Worm (Caenorhabditis elegans) whole organism, young adult: ENCODE data around the gene flp-4.
A peak's percentile ranks its signal among the peaks of the same experiment; 100 is the strongest.

ENCODE experiments used
- B0261.1 ChIP-seq: sonication (generic microtip); optimal IDR thresholded peaks from 2 replicates; lab custom pipeline; 2016; ENCODE audit warnings: mild to moderate bottlenecking, missing genetic modification characterization, moderate library complexity, missing compliant biosample characterization
- F10E7.11 ChIP-seq: sonication (generic microtip); optimal IDR thresholded peaks from 2 replicates; lab custom pipeline; 2017; ENCODE audit warnings: mild to moderate bottlenecking, missing genetic modification characterization, moderate library complexity, missing compliant biosample characterization
- F55B11.4 ChIP-seq: sonication (generic microtip); optimal IDR thresholded peaks from 2 replicates; lab custom pipeline; 2016; ENCODE audit warnings: missing compliant biosample characterization, missing genetic modification characterization, borderline replicate concordance; ENCODE audit not compliant: insufficient read depth
- Y53G8AR.9 ChIP-seq: fragments of 200-800 bp; sonication (Bioruptor generic); conservative IDR thresholded peaks from 2 replicates; pipeline ENCODE4 v1.3.6; 2022; ENCODE audit warnings: missing genetic modification reagents, missing genetic modification characterization, missing compliant biosample characterization
- Y79H2A.3 ChIP-seq: fragments of 200-800 bp; sonication (Bioruptor generic); conservative IDR thresholded peaks from 2 replicates; pipeline ENCODE4 v1.3.6; 2022; ENCODE audit warnings: missing genetic modification reagents, missing genetic modification characterization, missing compliant biosample characterization
- ZK185.1 ChIP-seq: sonication (generic microtip); optimal IDR thresholded peaks from 2 replicates; lab custom pipeline; 2016; ENCODE audit warnings: mild to moderate bottlenecking, missing genetic modification characterization, missing compliant biosample characterization; ENCODE audit not compliant: poor library complexity, severe bottlenecking
- attf-5 ChIP-seq: fragments of 200-800 bp; sonication (Bioruptor generic); optimal IDR thresholded peaks from 2 replicates; lab custom pipeline; 2018; ENCODE audit warnings: mild to moderate bottlenecking, missing genetic modification characterization, missing compliant biosample characterization
- ccch-3 ChIP-seq: fragments of 200-800 bp; sonication (Bioruptor generic); optimal IDR thresholded peaks from 2 replicates; lab custom pipeline; 2018; ENCODE audit warnings: mild to moderate bottlenecking, missing genetic modification characterization, missing compliant biosample characterization
- cebp-1 ChIP-seq, 2 experiments: fragments of 200-800 bp in 1 of 2; sonication (Bioruptor generic) in 1 of 2; sonication (generic microtip) in 1 of 2; IDR thresholded peaks in 1 of 2; optimal IDR thresholded peaks in 1 of 2; 2 replicates each; pipeline versions ENCODE4 v1.3.6 to Lab custom; 2017 to 2022; ENCODE audit warnings: missing compliant biosample characterization in 2 of 2, missing genetic modification characterization in 2 of 2, mild to moderate bottlenecking in 1 of 2, missing genetic modification reagents in 1 of 2, moderate library complexity in 1 of 2
- ceh-27 ChIP-seq: fragments of 200-800 bp; sonication (Bioruptor generic); optimal IDR thresholded peaks from 2 replicates; lab custom pipeline; 2018; ENCODE audit warnings: mild to moderate bottlenecking, missing genetic modification characterization, moderate library complexity, missing compliant biosample characterization
- ceh-40 ChIP-seq: fragments of 200-800 bp; sonication (Bioruptor generic); IDR thresholded peaks from 2 replicates; pipeline ENCODE4 v1.3.6; 2022; ENCODE audit warnings: missing genetic modification characterization, missing compliant biosample characterization
- egl-18 ChIP-seq: fragments of 200-800 bp; sonication (Bioruptor generic); IDR thresholded peaks from 2 replicates; pipeline ENCODE4 v1.3.6; 2022; ENCODE audit warnings: missing genetic modification reagents, missing genetic modification characterization, missing compliant biosample characterization
- egrh-3 ChIP-seq: fragments of 200-800 bp; sonication (Bioruptor generic); IDR thresholded peaks from 2 replicates; pipeline ENCODE4 v1.3.6; 2022; ENCODE audit warnings: missing genetic modification reagents, missing genetic modification characterization, missing compliant biosample characterization
- him-1 ChIP-seq: sonication (generic microtip); optimal IDR thresholded peaks from 2 replicates; lab custom pipeline; 2016; ENCODE audit warnings: missing genotype, missing genetic modification reagents, missing genetic modification characterization, missing compliant biosample characterization
- hlh-12 ChIP-seq: sonication (generic microtip); optimal IDR thresholded peaks from 2 replicates; lab custom pipeline; 2016; ENCODE audit warnings: missing genetic modification characterization, missing compliant biosample characterization
- hlh-26 ChIP-seq: fragments of 200-800 bp; sonication (Bioruptor generic); conservative IDR thresholded peaks from 2 replicates; pipeline ENCODE4 v1.3.6; 2022; ENCODE audit warnings: missing genetic modification reagents, missing genetic modification characterization, missing compliant biosample characterization
- hmg-1.2 ChIP-seq: fragments of 200-800 bp; sonication (Bioruptor generic); IDR thresholded peaks from 2 replicates; pipeline ENCODE4 v1.3.6; 2022; ENCODE audit warnings: missing genetic modification reagents, missing genetic modification characterization, missing compliant biosample characterization
- hsf-1 ChIP-seq: fragments of 200-800 bp; sonication (Bioruptor generic); IDR thresholded peaks from 2 replicates; pipeline ENCODE4 v1.3.6; 2022; ENCODE audit warnings: missing genetic modification reagents, missing genetic modification characterization, missing compliant biosample characterization
- let-526 ChIP-seq: fragments of 200-800 bp; sonication (Bioruptor generic); IDR thresholded peaks from 2 replicates; pipeline ENCODE4 v1.3.6; 2022; ENCODE audit warnings: missing genetic modification reagents, missing genetic modification characterization, missing compliant biosample characterization
- lin-26 ChIP-seq: fragments of 200-800 bp; sonication (Bioruptor generic); IDR thresholded peaks from 2 replicates; pipeline ENCODE4 v1.3.6; 2022; ENCODE audit warnings: missing genetic modification reagents, missing genetic modification characterization, missing compliant biosample characterization
- lsl-1 ChIP-seq: fragments of 200-800 bp; sonication (Bioruptor generic); optimal IDR thresholded peaks from 2 replicates; lab custom pipeline; 2018; ENCODE audit warnings: mild to moderate bottlenecking, missing genetic modification characterization, moderate library complexity, missing compliant biosample characterization
- madf-10 ChIP-seq: sonication (generic microtip); optimal IDR thresholded peaks from 2 replicates; lab custom pipeline; 2016; ENCODE audit warnings: mild to moderate bottlenecking, missing genetic modification characterization, missing compliant biosample characterization
- madf-6 ChIP-seq: fragments of 200-800 bp; sonication (Bioruptor generic); IDR thresholded peaks from 2 replicates; pipeline ENCODE4 v1.3.6; 2022; ENCODE audit warnings: missing genetic modification reagents, missing genetic modification characterization, missing compliant biosample characterization
- madf-8 ChIP-seq: fragments of 200-800 bp; sonication (Bioruptor generic); conservative IDR thresholded peaks from 2 replicates; pipeline ENCODE4 v1.3.6; 2022; ENCODE audit warnings: missing genetic modification reagents, missing genetic modification characterization, missing compliant biosample characterization
- mcd-1 ChIP-seq: fragments of 200-800 bp; sonication (Bioruptor generic); IDR thresholded peaks from 2 replicates; pipeline ENCODE4 v1.3.6; 2022; ENCODE audit warnings: missing genetic modification reagents, missing genetic modification characterization, missing compliant biosample characterization
- nfya-1 ChIP-seq: sonication (generic microtip); optimal IDR thresholded peaks from 2 replicates; lab custom pipeline; 2017; ENCODE audit warnings: antibody characterized with exemption, missing compliant biosample characterization, missing genetic modification characterization, borderline replicate concordance; ENCODE audit not compliant: insufficient read depth
- nfyb-1 ChIP-seq: fragments of 200-800 bp; sonication (Bioruptor generic); IDR thresholded peaks from 2 replicates; pipeline ENCODE4 v1.3.6; 2022; ENCODE audit warnings: missing genetic modification reagents, missing genetic modification characterization, missing compliant biosample characterization
- nhr-80 ChIP-seq: sonication (generic microtip); optimal IDR thresholded peaks from 2 replicates; lab custom pipeline; 2016; ENCODE audit warnings: missing genetic modification characterization, missing compliant biosample characterization
- nhr-90 ChIP-seq: sonication (generic microtip); optimal IDR thresholded peaks from 2 replicates; lab custom pipeline; 2016; ENCODE audit warnings: missing genotype, mild to moderate bottlenecking, missing genetic modification characterization, missing compliant biosample characterization
- pha-4 ChIP-seq: fragments of 150-350 bp; sonication (generic microtip); optimal IDR thresholded peaks from 2 replicates; lab custom pipeline; 2014; ENCODE audit warnings: missing biosample characterization, missing genetic modification reagents, missing genetic modification characterization
- snpc-3.4 ChIP-seq: sonication (generic microtip); optimal IDR thresholded peaks from 2 replicates; lab custom pipeline; 2017; ENCODE audit warnings: missing genetic modification characterization, mild to moderate bottlenecking, missing compliant biosample characterization, antibody characterized with exemption, moderate library complexity, missing genotype, missing genetic modification reagents
- tbx-9 ChIP-seq: sonication (generic microtip); optimal IDR thresholded peaks from 2 replicates; lab custom pipeline; 2016; ENCODE audit warnings: borderline replicate concordance, missing genetic modification characterization, inconsistent platforms, missing compliant biosample characterization
- ztf-28 ChIP-seq: fragments of 200-800 bp; sonication (Bioruptor generic); IDR thresholded peaks from 2 replicates; pipeline ENCODE4 v1.3.6; 2022; ENCODE audit warnings: missing genetic modification reagents, missing genetic modification characterization, missing compliant biosample characterization

The flp-4 gene

ce11 chrII:10035425-10035824 lies 13.2 kb upstream of the flp-4 start:
- no peak for TF ChIP-seq madf-6
- TF ChIP-seq him-1 (tag; lab: Kevin White, UChicago): no peak
- no peak for TF ChIP-seq madf-10 (tag; lab: Kevin White, UChicago)
- no peak for TF ChIP-seq cebp-1 (GFP tag; IDR thresholded peaks at IDR 0.05; lab: Robert Waterston, UW)
- no peak for TF ChIP-seq cebp-1 (tag; optimal IDR thresholded peaks at IDR 0.05; lab: Kevin White, UChicago)
- no peak for TF ChIP-seq egl-18 (GFP tag; lab: Robert Waterston, UW)
- TF ChIP-seq F10E7.11 (tag; lab: Kevin White, UChicago): no peak
- no peak for TF ChIP-seq ztf-28 (GFP tag; lab: Robert Waterston, UW)
- no peak for TF ChIP-seq nfya-1 (tag; lab: Kevin White, UChicago)
- TF ChIP-seq hsf-1 (GFP tag; lab: Robert Waterston, UW): no peak
- TF ChIP-seq lin-26 (GFP tag; lab: Robert Waterston, UW): no peak
- no peak for TF ChIP-seq ceh-40 (GFP tag; lab: Robert Waterston, UW)
- TF ChIP-seq hmg-1.2 (GFP tag; lab: Robert Waterston, UW): no peak
- TF ChIP-seq F55B11.4: no peak
- no peak for TF ChIP-seq ZK185.1 (tag; lab: Kevin White, UChicago)
- TF ChIP-seq hlh-12 (tag; lab: Kevin White, UChicago): no peak
- TF ChIP-seq nfyb-1 (GFP tag; lab: Robert Waterston, UW): no peak
- no peak for TF ChIP-seq ccch-3 (GFP tag; lab: Kevin White, UChicago)
- TF ChIP-seq egrh-3: no peak
- TF ChIP-seq hlh-26 (GFP tag; lab: Robert Waterston, UW): no peak
- TF ChIP-seq, all 124 proteins: peak for 0

ce11 chrII:10039799-10040198 lies 8.9 kb upstream of the flp-4 start, which contains the start of gene let-268:
Gene let-268 (minus strand): TSS chrII:10039980.
- TF ChIP-seq tbx-9 (tag; lab: Kevin White, UChicago): no peak
- TF ChIP-seq hmg-1.2 (GFP tag; lab: Robert Waterston, UW): peak; percentile 17; the same call in 1 of the 2 replicates
- TF ChIP-seq nhr-90 (tag; lab: Kevin White, UChicago): no peak

ce11 chrII:10040834-10041233 lies 7.8 kb upstream of the flp-4 start, which contains the start of gene ogr-2:
Gene ogr-2 (plus strand): TSS chrII:10041134.
- no peak for TF ChIP-seq hsf-1 (GFP tag; lab: Robert Waterston, UW)
- TF ChIP-seq lsl-1 (GFP tag; lab: Kevin White, UChicago): peak; percentile 30
- TF ChIP-seq B0261.1 (tag; lab: Kevin White, UChicago): no peak
- no peak for TF ChIP-seq Y53G8AR.9 (GFP tag; lab: Robert Waterston, UW)

- TF ChIP-seq nhr-80 (tag; lab: Kevin White, UChicago) (peak; percentile 23), pha-4 (tag; lab: Kevin White, UChicago) (peak; percentile 22), attf-5 (GFP tag; lab: Kevin White, UChicago) (peak; percentile 22), nhr-90 (tag; lab: Kevin White, UChicago) (no peak), mcd-1 (GFP tag; lab: Robert Waterston, UW) (no peak), Y79H2A.3 (GFP tag; lab: Robert Waterston, UW) (no peak), ceh-27 (GFP tag; lab: Kevin White, UChicago) (no peak), madf-8 (GFP tag; lab: Robert Waterston, UW) (no peak), let-526 (no peak), snpc-3.4 (tag; lab: Kevin White, UChicago) (no peak)
Observed at ce11 chrII:10044961-10045360, 3.7 kb upstream of the flp-4 start, which contains the start of the genes F52H3.11 and bath-38. Gene F52H3.11 (minus strand): TSS chrII:10045163. Gene bath-38 (minus strand): TSS chrII:10045270.
